Worm (Caenorhabditis elegans) whole organism, L2 larva: Measurements from ENCODE around the gene idpc-4.
A peak's percentile ranks its signal among the peaks of the same experiment; 100 is the strongest.

ENCODE experiments used
- C34F6.9 ChIP-seq: fragments of 150-350 bp; optimal IDR thresholded peaks from 2 replicates; lab custom pipeline; 2014; ENCODE audit warnings: missing biosample characterization, missing genetic modification characterization
- R02D3.7 ChIP-seq: fragments of 150-350 bp; optimal IDR thresholded peaks from 2 replicates; lab custom pipeline; 2014; ENCODE audit warnings: missing biosample characterization, missing genetic modification characterization
- Y55F3AM.14 ChIP-seq: fragments of 200-800 bp; sonication (Bioruptor generic); optimal IDR thresholded peaks from 2 replicates; lab custom pipeline; 2018; ENCODE audit warnings: mild to moderate bottlenecking, missing genetic modification characterization, missing compliant biosample characterization
- ZK546.5 ChIP-seq: sonication (generic microtip); optimal IDR thresholded peaks from 2 replicates; lab custom pipeline; 2017; ENCODE audit warnings: missing biosample characterization, missing genetic modification characterization
- alr-1 ChIP-seq: fragments of 150-350 bp; optimal IDR thresholded peaks from 2 replicates; lab custom pipeline; 2014; ENCODE audit warnings: missing biosample characterization, missing genetic modification characterization
- aly-2 ChIP-seq: fragments of 150-350 bp; optimal IDR thresholded peaks from 2 replicates; lab custom pipeline; 2014; ENCODE audit warnings: missing biosample characterization, missing genetic modification characterization
- ama-1 ChIP-seq: fragments of 150-350 bp; optimal IDR thresholded peaks from 2 replicates; lab custom pipeline; 2018; ENCODE audit warnings: inconsistent platforms
- blmp-1 ChIP-seq: sonication (generic microtip); optimal IDR thresholded peaks from 2 replicates; lab custom pipeline; 2017; ENCODE audit warnings: missing genetic modification characterization, mild to moderate bottlenecking, missing compliant biosample characterization, antibody characterized with exemption, moderate library complexity; ENCODE audit not compliant: insufficient read depth
- ceh-16 ChIP-seq: fragments of 150-350 bp; optimal IDR thresholded peaks from 2 replicates; lab custom pipeline; 2014; ENCODE audit warnings: missing biosample characterization, missing genetic modification characterization
- crh-2 ChIP-seq: sonication (generic microtip); optimal IDR thresholded peaks from 2 replicates; lab custom pipeline; 2017; ENCODE audit warnings: missing biosample characterization, missing genetic modification characterization
- dmd-4 ChIP-seq: sonication (generic microtip); optimal IDR thresholded peaks from 2 replicates; lab custom pipeline; 2017; ENCODE audit warnings: missing biosample characterization, missing genetic modification characterization
- egl-27 ChIP-seq: sonication (generic microtip); optimal IDR thresholded peaks from 3 replicates; lab custom pipeline; 2017; ENCODE audit warnings: missing biosample characterization, missing genetic modification reagents, missing genetic modification characterization
- elt-3 ChIP-seq: sonication (generic microtip); optimal IDR thresholded peaks from 2 replicates; lab custom pipeline; 2017; ENCODE audit warnings: missing biosample characterization, missing genetic modification characterization
- fos-1 ChIP-seq: fragments of 150-350 bp; optimal IDR thresholded peaks from 2 replicates; lab custom pipeline; 2014; ENCODE audit warnings: missing biosample characterization, missing genetic modification characterization
- gmeb-1 ChIP-seq: fragments of 150-350 bp; optimal IDR thresholded peaks from 2 replicates; lab custom pipeline; 2014; ENCODE audit warnings: missing biosample characterization, missing genetic modification characterization
- lin-39 ChIP-seq: fragments of 150-350 bp; optimal IDR thresholded peaks from 2 replicates; lab custom pipeline; 2014; ENCODE audit warnings: missing biosample characterization, missing genetic modification reagents, missing genetic modification characterization
- mab-5 ChIP-seq: fragments of 150-350 bp; optimal IDR thresholded peaks from 2 replicates; lab custom pipeline; 2014; ENCODE audit warnings: missing biosample characterization, missing genetic modification characterization
- mbf-1 ChIP-seq: sonication (generic microtip); optimal IDR thresholded peaks from 2 replicates; lab custom pipeline; 2017; ENCODE audit warnings: missing biosample characterization, missing genetic modification characterization
- nhr-10 ChIP-seq: sonication (generic microtip); optimal IDR thresholded peaks from 2 replicates; lab custom pipeline; 2017; ENCODE audit warnings: missing biosample characterization, missing genetic modification characterization
- nhr-11 ChIP-seq: fragments of 150-350 bp; optimal IDR thresholded peaks from 2 replicates; lab custom pipeline; 2014; ENCODE audit warnings: missing biosample characterization, missing genetic modification characterization
- nhr-12 ChIP-seq: fragments of 150-350 bp; optimal IDR thresholded peaks from 2 replicates; lab custom pipeline; 2014; ENCODE audit warnings: missing biosample characterization, missing genetic modification characterization
- nhr-21 ChIP-seq: fragments of 150-350 bp; optimal IDR thresholded peaks from 2 replicates; lab custom pipeline; 2014; ENCODE audit warnings: missing biosample characterization, missing genetic modification characterization
- nhr-23 ChIP-seq: fragments of 150-350 bp; optimal IDR thresholded peaks from 2 replicates; lab custom pipeline; 2014; ENCODE audit warnings: missing biosample characterization, missing genetic modification reagents, missing genetic modification characterization
- nhr-237 ChIP-seq: fragments of 150-350 bp; optimal IDR thresholded peaks from 2 replicates; lab custom pipeline; 2014; ENCODE audit warnings: missing biosample characterization, missing genetic modification characterization
- nhr-25 ChIP-seq: fragments of 150-350 bp; sonication (generic microtip); optimal IDR thresholded peaks from 3 replicates; lab custom pipeline; 2014; ENCODE audit warnings: missing biosample characterization, missing genetic modification characterization
- peb-1 ChIP-seq: fragments of 150-350 bp; optimal IDR thresholded peaks from 2 replicates; lab custom pipeline; 2014; ENCODE audit warnings: missing biosample characterization, missing genetic modification characterization
- skn-1 ChIP-seq: sonication (generic microtip); optimal IDR thresholded peaks from 2 replicates; lab custom pipeline; 2017; ENCODE audit warnings: missing biosample characterization, missing genetic modification characterization
- sma-3 ChIP-seq: sonication (generic microtip); optimal IDR thresholded peaks from 2 replicates; lab custom pipeline; 2016; ENCODE audit warnings: missing genetic modification reagents, missing genetic modification characterization, missing compliant biosample characterization
- sma-9 ChIP-seq, 2 experiments: fragments of 150-350 bp in 1 of 2; sonication (generic microtip) in 1 of 2; optimal IDR thresholded peaks; 2 replicates each; lab custom pipeline; 2014 to 2016; ENCODE audit warnings: missing genetic modification characterization in 2 of 2, mild to moderate bottlenecking in 1 of 2, missing biosample characterization in 1 of 2, missing compliant biosample characterization in 1 of 2, missing genetic modification reagents in 1 of 2, moderate library complexity in 1 of 2
- snpc-4 ChIP-seq: fragments of 150-350 bp; optimal IDR thresholded peaks from 2 replicates; lab custom pipeline; 2014; ENCODE audit warnings: missing biosample characterization, missing genetic modification characterization
- unc-39 ChIP-seq: fragments of 150-350 bp; optimal IDR thresholded peaks from 2 replicates; lab custom pipeline; 2014; ENCODE audit warnings: missing biosample characterization, missing genetic modification characterization
- unc-55 ChIP-seq: fragments of 150-350 bp; sonication (generic microtip); optimal IDR thresholded peaks from 3 replicates; lab custom pipeline; 2014; ENCODE audit warnings: missing biosample characterization, missing genetic modification reagents, missing genetic modification characterization
- unc-62 ChIP-seq: fragments of 150-350 bp; optimal IDR thresholded peaks from 2 replicates; lab custom pipeline; 2014; ENCODE audit warnings: missing biosample characterization, missing genetic modification reagents, missing genetic modification characterization
- zag-1 ChIP-seq: fragments of 150-350 bp; optimal IDR thresholded peaks from 2 replicates; lab custom pipeline; 2014; ENCODE audit warnings: missing biosample characterization, missing genetic modification characterization
- ztf-1 ChIP-seq: fragments of 200-800 bp; sonication (Bioruptor generic); conservative IDR thresholded peaks from 2 replicates; pipeline ENCODE4 v1.3.6; 2022; ENCODE audit warnings: missing genetic modification characterization, missing compliant biosample characterization
- ztf-11 ChIP-seq: sonication (generic microtip); optimal IDR thresholded peaks from 2 replicates; lab custom pipeline; 2017; ENCODE audit warnings: missing biosample characterization, missing genetic modification characterization
- ztf-4 ChIP-seq: fragments of 150-350 bp; optimal IDR thresholded peaks from 2 replicates; lab custom pipeline; 2014; ENCODE audit warnings: missing biosample characterization, missing genetic modification characterization

Gene idpc-4

DNA sequence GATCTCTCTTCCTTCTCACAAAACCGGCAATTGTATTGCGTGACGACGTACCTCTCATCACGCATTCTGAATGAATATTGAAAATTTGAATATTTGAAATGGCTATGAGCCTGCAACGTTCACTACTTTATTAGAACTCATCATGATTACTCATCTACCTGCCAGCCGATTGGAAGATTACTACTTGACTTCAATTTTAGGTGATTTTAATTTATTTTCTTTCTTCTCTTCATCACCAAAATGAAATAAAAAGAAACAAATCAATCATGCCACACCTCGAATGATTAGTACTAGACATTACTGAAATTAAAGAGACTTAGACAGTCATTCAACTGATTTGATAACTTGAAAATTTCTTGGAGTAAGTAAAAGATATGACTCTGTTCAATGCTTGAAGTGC lies 41.0 kb upstream of the idpc-4 start:
- TF ChIP-seq snpc-4 (no peak), nhr-237 (tag; lab: Kevin White, UChicago) (no peak), mab-5 (tag; lab: Kevin White, UChicago) (no peak), unc-62 (GFP tag; lab: Kevin White, UChicago) (no peak), ztf-4 (tag; lab: Kevin White, UChicago) (no peak), ama-1 (lab: Kevin White, UChicago) (no peak), crh-2 (tag; lab: Kevin White, UChicago) (peak; percentile 67), egl-27 (tag; lab: Kevin White, UChicago) (no peak)

ce11 chrV:9587619-9588018 lies 37.6 kb upstream of the idpc-4 start:
- TF ChIP-seq egl-27 (tag; lab: Kevin White, UChicago) (no peak), nhr-10 (tag; lab: Kevin White, UChicago) (no peak), Y55F3AM.14 (GFP tag; lab: Kevin White, UChicago) (no peak), skn-1 (tag; lab: Kevin White, UChicago) (no peak), nhr-12 (tag; lab: Kevin White, UChicago) (no peak), ceh-16 (tag; lab: Kevin White, UChicago) (no peak), nhr-25 (peak; percentile 14), ztf-11 (tag; lab: Kevin White, UChicago) (no peak), unc-55 (GFP tag; lab: Kevin White, UChicago) (no peak)

ce11 chrV:9588574-9588973 lies 36.6 kb upstream of the idpc-4 start:
- TF ChIP-seq sma-9 (GFP tag; optimal IDR thresholded peaks at IDR 0.05; lab: Kevin White, UChicago) (peak; percentile 49), sma-9 (tag; optimal IDR thresholded peaks at IDR 0.05; lab: Kevin White, UChicago) (no peak), ama-1 (lab: Kevin White, UChicago) (no peak), unc-39 (tag; lab: Kevin White, UChicago) (no peak), dmd-4 (no peak), fos-1 (peak; percentile 18), nhr-21 (peak; percentile 20), sma-3 (GFP tag; lab: Kevin White, UChicago) (peak; percentile 24)

ce11 chrV:9590317-9590716 lies 34.9 kb upstream of the idpc-4 start, which contains the start of gene K09G1.2:
K09G1.2 (plus strand) TSS chrV:9590617.
- no peak for TF ChIP-seq blmp-1
- no peak for TF ChIP-seq egl-27 (tag; lab: Kevin White, UChicago)
- TF ChIP-seq elt-3 (tag; lab: Kevin White, UChicago), result no peak
- no peak for TF ChIP-seq zag-1 (tag; lab: Kevin White, UChicago)
- no peak for TF ChIP-seq nhr-23 (tag; lab: Kevin White, UChicago)
- TF ChIP-seq nhr-11 (tag; lab: Kevin White, UChicago), result no peak
- no peak for TF ChIP-seq ztf-1 (GFP tag; lab: Robert Waterston, UW)
- TF ChIP-seq aly-2 (tag; lab: Kevin White, UChicago), result no peak
- no peak for TF ChIP-seq nhr-25
- TF ChIP-seq fos-1, result no peak
- no peak for TF ChIP-seq sma-9 (GFP tag; optimal IDR thresholded peaks at IDR 0.05; lab: Kevin White, UChicago)
- no peak for TF ChIP-seq sma-9 (tag; optimal IDR thresholded peaks at IDR 0.05; lab: Kevin White, UChicago)
- TF ChIP-seq ZK546.5 (tag; lab: Kevin White, UChicago), result no peak
- no peak for TF ChIP-seq nhr-21
- TF ChIP-seq alr-1 (tag; lab: Kevin White, UChicago), result no peak
- TF ChIP-seq, all 48 proteins: peak for 0

- TF ChIP-seq skn-1 (tag; lab: Kevin White, UChicago), result no peak
- TF ChIP-seq mbf-1 (tag; lab: Kevin White, UChicago), result no peak
- no peak for TF ChIP-seq mab-5 (tag; lab: Kevin White, UChicago)
- TF ChIP-seq C34F6.9 (tag; lab: Kevin White, UChicago), result no peak
- no peak for TF ChIP-seq gmeb-1 (tag; lab: Kevin White, UChicago)
- TF ChIP-seq ztf-11 (tag; lab: Kevin White, UChicago), result no peak
- no peak for TF ChIP-seq zag-1 (tag; lab: Kevin White, UChicago)
- TF ChIP-seq lin-39, result no peak
- TF ChIP-seq R02D3.7 (tag; lab: Kevin White, UChicago), result no peak
- no peak for TF ChIP-seq nhr-12 (tag; lab: Kevin White, UChicago)
- TF ChIP-seq nhr-25, result no peak
- TF ChIP-seq aly-2 (tag; lab: Kevin White, UChicago), result no peak
- TF ChIP-seq egl-27 (tag; lab: Kevin White, UChicago), result no peak
- no peak for TF ChIP-seq Y55F3AM.14 (GFP tag; lab: Kevin White, UChicago)
- no peak for TF ChIP-seq fos-1
- no peak for TF ChIP-seq ceh-16 (tag; lab: Kevin White, UChicago)
- no peak for TF ChIP-seq peb-1
These were observed 17.0 kb upstream of the idpc-4 start, which contains the start of gene dop-2 for ce11 chrV:9608256-9608655. dop-2 (plus strand) TSS chrV:9608556.
